Worm (Caenorhabditis elegans) whole organism, late embryonic: ENCODE results near the gene lido-11.

Experiments used
- T23F11.4 ChIP-seq: fragments of 200-800 bp; sonication (Bioruptor generic); optimal IDR thresholded peaks from 2 replicates; lab custom pipeline; 2018; ENCODE audit warnings: mild to moderate bottlenecking, missing genetic modification characterization, missing compliant biosample characterization
- ama-1 ChIP-seq: fragments of 150-350 bp; optimal IDR thresholded peaks from 2 replicates; lab custom pipeline; 2014
- elt-4 ChIP-seq: sonication (generic microtip); optimal IDR thresholded peaks from 2 replicates; lab custom pipeline; 2016; ENCODE audit warnings: missing genetic modification characterization, missing compliant biosample characterization
- ets-4 ChIP-seq: sonication (generic microtip); optimal IDR thresholded peaks from 2 replicates; lab custom pipeline; 2016; ENCODE audit warnings: missing genetic modification characterization, missing compliant biosample characterization
- eyg-1 ChIP-seq: sonication (generic microtip); optimal IDR thresholded peaks from 2 replicates; lab custom pipeline; 2016; ENCODE audit warnings: missing genotype, missing genetic modification characterization, missing compliant biosample characterization
- fkh-10 ChIP-seq: fragments of 150-350 bp; optimal IDR thresholded peaks from 2 replicates; lab custom pipeline; 2014; ENCODE audit warnings: missing biosample characterization, missing genetic modification reagents, missing genetic modification characterization
- hlh-13 ChIP-seq: fragments of 200-800 bp; sonication (Bioruptor generic); optimal IDR thresholded peaks from 2 replicates; lab custom pipeline; 2018; ENCODE audit warnings: mild to moderate bottlenecking, missing genetic modification characterization, missing compliant biosample characterization
- hlh-30 ChIP-seq: sonication (generic microtip); optimal IDR thresholded peaks from 2 replicates; lab custom pipeline; 2017; ENCODE audit warnings: antibody characterized with exemption, missing genetic modification characterization, missing compliant biosample characterization; ENCODE audit not compliant: insufficient read depth
- lin-11 ChIP-seq: fragments of 200-800 bp; sonication (Bioruptor generic); optimal IDR thresholded peaks from 2 replicates; lab custom pipeline; 2018; ENCODE audit warnings: mild to moderate bottlenecking, missing genetic modification characterization, missing compliant biosample characterization
- mec-3 ChIP-seq: sonication (generic microtip); optimal IDR thresholded peaks from 2 replicates; lab custom pipeline; 2016; ENCODE audit warnings: borderline replicate concordance, missing genetic modification characterization, missing compliant biosample characterization
- nhr-232 ChIP-seq: sonication (generic microtip); optimal IDR thresholded peaks from 2 replicates; lab custom pipeline; 2016; ENCODE audit warnings: missing genetic modification characterization, missing compliant biosample characterization
- npax-4 ChIP-seq: sonication (generic microtip); optimal IDR thresholded peaks from 2 replicates; lab custom pipeline; 2016; ENCODE audit warnings: missing genetic modification characterization, missing compliant biosample characterization
- syd-9 ChIP-seq: sonication (generic microtip); optimal IDR thresholded peaks from 2 replicates; lab custom pipeline; 2016; ENCODE audit warnings: mild to moderate bottlenecking, missing genetic modification characterization, moderate library complexity, missing compliant biosample characterization
- ttx-3 ChIP-seq: sonication (generic microtip); optimal IDR thresholded peaks from 2 replicates; lab custom pipeline; 2016; ENCODE audit warnings: missing genetic modification reagents, missing genetic modification characterization, missing compliant biosample characterization

- TF ChIP-seq T23F11.4 (GFP tag; lab: Kevin White, UChicago) (no peak), npax-4 (tag; lab: Kevin White, UChicago) (no peak), ttx-3 (no peak), eyg-1 (no peak), nhr-232 (tag; lab: Kevin White, UChicago) (no peak), hlh-30 (tag; lab: Kevin White, UChicago) (no peak), lin-11 (tag; lab: Kevin White, UChicago) (no peak), ets-4 (tag; lab: Kevin White, UChicago) (no peak), syd-9 (tag; lab: Kevin White, UChicago) (no peak), elt-4 (no peak), fkh-10 (GFP tag; lab: Kevin White, UChicago) (no peak), ama-1 (lab: Kevin White, UChicago) (no peak), hlh-13 (no peak), mec-3 (tag; lab: Kevin White, UChicago) (no peak)
Observed at ce11 chrII:3053689-3054088, 49.9 kb downstream of the lido-11 start.
